Worm (Caenorhabditis elegans) whole organism, L4/young adult: ENCODE results near the gene K01G5.10.

ENCODE experiments used
- W03F9.2 ChIP-seq: fragments of 150-350 bp; optimal IDR thresholded peaks from 2 replicates; lab custom pipeline; 2014; ENCODE audit warnings: missing biosample characterization, missing genetic modification characterization
- dao-5 ChIP-seq: sonication (generic microtip); optimal IDR thresholded peaks from 2 replicates; lab custom pipeline; 2016; ENCODE audit warnings: missing genotype, missing genetic modification characterization, moderate library complexity, missing compliant biosample characterization
- him-1 ChIP-seq: sonication (generic microtip); optimal IDR thresholded peaks from 2 replicates; lab custom pipeline; 2016; ENCODE audit warnings: missing genotype, missing genetic modification reagents, missing genetic modification characterization, missing compliant biosample characterization

K01G5.10 gene

ce11 chrIII:10736322-10736985 lies 21.9 kb downstream of the K01G5.10 start:
- TF ChIP-seq W03F9.2 (tag; lab: Kevin White, UChicago) = no peak
- TF ChIP-seq dao-5 (tag; lab: Kevin White, UChicago) = no peak
- no peak for TF ChIP-seq him-1 (tag; lab: Kevin White, UChicago)

DNA sequence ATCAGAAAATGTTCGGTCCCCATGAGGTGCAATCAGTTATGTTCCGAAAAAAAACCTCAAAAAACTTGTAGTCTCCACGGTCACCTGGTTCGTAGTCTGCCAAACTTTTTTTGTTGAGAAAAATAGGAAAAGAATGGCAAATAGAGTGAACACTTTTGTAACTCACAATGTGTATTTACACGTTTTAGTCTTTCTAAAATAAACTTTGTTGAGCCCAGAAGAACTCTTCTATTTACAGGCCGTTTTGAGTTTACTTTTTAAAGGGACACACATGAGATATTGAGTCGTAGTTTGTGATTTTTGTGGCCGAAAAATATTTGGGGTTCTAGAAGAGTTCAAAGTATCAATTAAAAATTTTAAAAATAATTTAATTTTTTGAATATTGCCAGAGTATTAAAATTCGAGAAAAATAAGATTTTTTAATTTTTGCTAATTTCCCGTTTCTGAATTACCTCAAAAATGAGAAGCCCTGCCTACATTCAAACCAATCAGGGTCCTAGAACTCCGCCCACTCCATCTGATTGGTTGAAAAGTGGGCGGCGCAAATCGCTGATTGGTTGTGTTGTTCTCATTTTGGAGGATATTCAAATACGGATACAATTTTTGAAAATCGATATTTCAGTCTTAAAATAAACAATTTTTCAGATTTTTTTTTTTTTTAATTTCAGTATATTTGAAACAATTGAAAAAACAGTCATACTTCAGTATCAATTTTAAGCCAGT lies 23.6 kb downstream of the K01G5.10 start:
- TF ChIP-seq dao-5 (tag; lab: Kevin White, UChicago) = no peak
- no peak for TF ChIP-seq him-1 (tag; lab: Kevin White, UChicago)
- no peak for TF ChIP-seq W03F9.2 (tag; lab: Kevin White, UChicago)

ce11 chrIII:10733300-10733699 lies 25.0 kb downstream of the K01G5.10 start:
- TF ChIP-seq W03F9.2 (tag; lab: Kevin White, UChicago) (no peak), him-1 (tag; lab: Kevin White, UChicago) (no peak), dao-5 (tag; lab: Kevin White, UChicago) (no peak)

ce11 chrIII:10730510-10730909 lies 27.8 kb downstream of the K01G5.10 start, which contains the start of gene tat-3:
tat-3 (minus strand) TSS chrIII:10730705.
- TF ChIP-seq him-1 (tag; lab: Kevin White, UChicago) (no peak), dao-5 (tag; lab: Kevin White, UChicago) (no peak), W03F9.2 (tag; lab: Kevin White, UChicago) (no peak)

ce11 chrIII:10721056-10721455 lies 37.3 kb downstream of the K01G5.10 start:
- TF ChIP-seq dao-5 (tag; lab: Kevin White, UChicago) (no peak), W03F9.2 (tag; lab: Kevin White, UChicago) (no peak), him-1 (tag; lab: Kevin White, UChicago) (no peak)

- TF ChIP-seq him-1 (tag; lab: Kevin White, UChicago) = peak; percentile 20
- no peak for TF ChIP-seq dao-5 (tag; lab: Kevin White, UChicago)
- TF ChIP-seq W03F9.2 (tag; lab: Kevin White, UChicago) = peak; percentile 17
Observed at ce11 chrIII:10720170-10720569, 38.2 kb downstream of the K01G5.10 start.

DNA sequence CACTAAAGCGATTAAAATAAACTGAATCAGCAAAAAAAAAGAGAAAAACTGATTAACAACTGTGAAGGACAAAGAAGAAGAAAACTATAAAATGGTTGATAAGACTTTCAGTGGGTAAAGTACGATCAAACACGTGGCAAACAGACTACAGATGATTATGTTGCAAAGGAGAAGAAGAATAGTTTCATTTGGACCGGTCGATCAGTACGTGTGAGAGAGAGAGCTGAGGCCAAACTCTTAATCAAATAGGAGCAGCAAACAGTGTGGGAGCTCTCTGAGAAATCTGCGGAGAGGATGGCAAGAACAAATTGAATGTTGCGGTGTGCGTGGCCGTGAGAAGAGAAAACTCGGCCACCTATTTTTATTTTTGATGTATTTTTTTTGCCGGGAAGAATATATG lies 39.3 kb downstream of the K01G5.10 start:
- no peak for TF ChIP-seq dao-5 (tag; lab: Kevin White, UChicago)
- TF ChIP-seq him-1 (tag; lab: Kevin White, UChicago) = no peak
- no peak for TF ChIP-seq W03F9.2 (tag; lab: Kevin White, UChicago)

DNA sequence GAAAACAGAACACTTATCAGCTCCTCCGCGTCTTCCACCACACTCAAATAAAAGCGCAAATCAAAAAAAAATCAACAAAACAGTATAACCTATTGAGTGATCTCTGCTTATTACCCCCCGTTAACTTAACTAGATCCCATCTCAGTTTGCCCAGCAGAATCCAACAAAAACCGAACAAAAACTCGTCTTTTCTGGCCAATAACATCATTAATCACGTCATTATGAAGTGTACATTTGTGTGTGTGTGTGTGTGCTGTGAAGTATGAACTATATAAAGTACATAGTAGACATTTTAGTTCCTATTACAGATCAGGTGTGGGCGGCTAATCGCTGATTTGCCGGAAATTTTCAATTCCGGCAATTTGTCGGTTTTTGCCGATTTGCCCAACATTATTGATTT lies 40.2 kb downstream of the K01G5.10 start:
- TF ChIP-seq him-1 (tag; lab: Kevin White, UChicago) (no peak), W03F9.2 (tag; lab: Kevin White, UChicago) (no peak), dao-5 (tag; lab: Kevin White, UChicago) (no peak)

DNA sequence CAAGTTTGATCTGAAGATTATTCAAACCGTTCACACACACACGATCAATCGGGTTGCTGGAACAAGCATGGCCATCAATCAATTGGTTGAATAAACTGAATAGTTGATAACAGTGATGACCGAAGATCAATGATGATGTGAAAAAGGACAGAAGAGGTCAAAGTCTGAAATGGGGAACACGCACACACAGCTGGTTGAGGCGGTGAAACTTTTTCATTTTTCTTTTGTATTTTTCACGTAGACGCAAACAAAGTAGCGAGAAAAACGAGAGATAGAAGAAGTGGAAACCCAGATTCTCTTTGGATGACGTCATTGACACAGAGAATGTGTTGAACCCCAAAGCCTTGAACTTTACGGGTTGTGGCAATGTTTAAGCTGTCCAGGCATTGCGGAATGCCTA lies 40.8 kb downstream of the K01G5.10 start:
- TF ChIP-seq him-1 (tag; lab: Kevin White, UChicago) (no peak), dao-5 (tag; lab: Kevin White, UChicago) (no peak), W03F9.2 (tag; lab: Kevin White, UChicago) (no peak)

ce11 chrIII:10716091-10716490 lies 42.2 kb downstream of the K01G5.10 start, which contains the start of gene W09D10.4:
W09D10.4 (minus strand) TSS chrIII:10716191.
- TF ChIP-seq dao-5 (tag; lab: Kevin White, UChicago) (no peak), him-1 (tag; lab: Kevin White, UChicago) (no peak), W03F9.2 (tag; lab: Kevin White, UChicago) (no peak)

DNA sequence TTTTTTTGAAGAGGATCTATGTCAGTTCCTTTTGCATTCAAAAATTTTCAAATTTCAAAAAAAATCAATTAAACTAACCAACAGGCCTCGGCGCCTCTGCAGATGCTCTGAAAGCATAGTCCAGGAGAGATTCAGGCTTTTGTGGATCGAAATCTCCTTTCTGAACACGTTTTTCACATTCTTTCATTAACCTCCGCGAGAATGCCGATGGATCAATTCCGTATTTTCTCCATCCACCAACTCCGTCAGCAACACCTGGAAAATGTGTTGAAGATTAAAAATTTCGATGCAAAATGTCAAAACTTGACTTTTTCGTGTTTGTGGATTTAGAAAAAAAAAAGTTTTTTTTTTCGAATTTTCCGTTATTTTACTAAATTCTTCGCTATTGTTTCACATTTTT lies 43.8 kb downstream of the K01G5.10 start:
- no peak for TF ChIP-seq W03F9.2 (tag; lab: Kevin White, UChicago)
- TF ChIP-seq him-1 (tag; lab: Kevin White, UChicago) = no peak
- no peak for TF ChIP-seq dao-5 (tag; lab: Kevin White, UChicago)

DNA sequence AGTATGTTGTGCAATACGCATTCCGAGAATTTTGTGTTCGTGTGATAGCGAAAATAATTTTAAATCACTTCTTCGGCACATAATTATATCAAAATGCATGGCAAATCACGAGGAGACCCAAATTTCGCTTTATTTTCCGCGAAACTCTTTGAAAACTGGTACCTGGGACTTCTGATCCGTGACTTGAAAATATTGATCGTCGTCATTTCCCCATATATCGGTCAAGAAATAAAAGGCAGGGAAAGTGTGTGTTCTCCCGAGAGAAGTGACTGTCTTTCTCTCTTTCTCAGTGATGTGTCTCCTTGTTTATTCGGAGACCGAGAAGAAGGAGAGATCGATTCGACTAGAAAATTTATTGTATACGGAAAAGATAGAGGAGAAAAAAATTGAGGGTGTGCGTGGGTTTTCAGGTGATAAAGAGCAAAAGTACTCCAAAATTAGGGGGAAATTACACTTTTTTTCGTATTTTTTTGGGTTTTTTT lies 47.1 kb downstream of the K01G5.10 start, which contains the start of gene W09D10.5:
TSS of gene W09D10.5 (minus strand) at position 345 of the 482 bp plus-strand sequence.
- TF ChIP-seq dao-5 (tag; lab: Kevin White, UChicago) = no peak
- TF ChIP-seq him-1 (tag; lab: Kevin White, UChicago) = no peak
- TF ChIP-seq W03F9.2 (tag; lab: Kevin White, UChicago) = no peak

DNA sequence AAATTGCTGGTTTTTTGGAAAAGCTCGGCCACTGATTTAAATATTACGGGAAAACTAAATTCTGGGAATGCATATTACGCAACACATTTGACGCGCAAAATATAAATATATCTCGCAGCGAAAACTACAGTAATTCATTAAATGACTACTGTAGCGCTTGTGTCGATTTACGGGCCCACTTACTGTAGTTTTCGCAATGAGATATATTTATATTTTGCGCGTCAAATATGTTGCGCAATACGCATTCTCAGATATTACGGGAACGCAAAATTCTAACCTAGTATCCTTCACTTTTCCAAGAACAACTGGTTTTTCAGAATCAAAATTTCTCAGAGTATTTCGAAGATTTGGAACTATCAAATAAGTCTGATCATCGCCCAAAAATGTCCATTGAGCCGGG lies 48.6 kb downstream of the K01G5.10 start:
- TF ChIP-seq him-1 (tag; lab: Kevin White, UChicago) = no peak
- no peak for TF ChIP-seq dao-5 (tag; lab: Kevin White, UChicago)
- no peak for TF ChIP-seq W03F9.2 (tag; lab: Kevin White, UChicago)
